Worm (Caenorhabditis elegans): ENCODE measurements around the gene C16C8.20.

- TF ChIP-seq him-1 (tag; optimal IDR thresholded peaks at IDR 0.05): no peak
- no peak for TF ChIP-seq ztf-18 (tag; optimal IDR thresholded peaks at IDR 0.05)
These were observed 27.0 kb downstream of the C16C8.20 start, which contains the start of gene sdz-32 for ce11 chrII:3473744-3474143.

All from whole organism, young adult.